Fruit fly (Drosophila melanogaster) whole organism, adult: ENCODE data around the gene Rpp14b.

Experiments
- CG11617 ChIP-seq: fragments of 200-800 bp; sonication (Bioruptor generic); optimal IDR thresholded peaks from 2 replicates; lab custom pipeline; 2017; ENCODE audit warnings: mild to moderate bottlenecking, missing biosample characterization, missing genetic modification reagents, missing genetic modification characterization
- CG12768 ChIP-seq: fragments of 200-800 bp; sonication (Bioruptor generic); optimal IDR thresholded peaks from 2 replicates; lab custom pipeline; 2017; ENCODE audit warnings: missing biosample characterization, missing genetic modification characterization, mild to moderate bottlenecking, moderate library complexity, missing genetic modification reagents
- CG14711 ChIP-seq: fragments of 200-800 bp; sonication (Bioruptor generic); optimal IDR thresholded peaks from 2 replicates; lab custom pipeline; 2018; ENCODE audit warnings: missing biosample characterization, mild to moderate bottlenecking, missing genetic modification characterization, moderate library complexity
- CG1620 ChIP-seq: fragments of 200-800 bp; sonication (Bioruptor generic); optimal IDR thresholded peaks from 2 replicates; lab custom pipeline; 2016; ENCODE audit warnings: missing biosample characterization, missing genetic modification characterization
- CG33017 ChIP-seq: fragments of 200-800 bp; sonication (Bioruptor generic); optimal IDR thresholded peaks from 2 replicates; lab custom pipeline; 2018; ENCODE audit warnings: missing biosample characterization, mild to moderate bottlenecking, missing genetic modification characterization, moderate library complexity
- CG5204 ChIP-seq: fragments of 200-800 bp; sonication (Bioruptor generic); optimal IDR thresholded peaks from 2 replicates; lab custom pipeline; 2016; ENCODE audit warnings: missing biosample characterization, missing genetic modification characterization
- CG7045 ChIP-seq: fragments of 200-800 bp; sonication (Bioruptor generic); optimal IDR thresholded peaks from 2 replicates; lab custom pipeline; 2017; ENCODE audit warnings: missing biosample characterization, mild to moderate bottlenecking, missing genetic modification characterization
- CG7101 ChIP-seq: fragments of 200-800 bp; sonication (Bioruptor generic); optimal IDR thresholded peaks from 2 replicates; lab custom pipeline; 2018; ENCODE audit warnings: missing biosample characterization, mild to moderate bottlenecking, missing genetic modification characterization, moderate library complexity
- Clk ChIP-seq: fragments of 200-800 bp; sonication (Bioruptor generic); optimal IDR thresholded peaks from 2 replicates; lab custom pipeline; 2017; ENCODE audit warnings: missing biosample characterization, missing genetic modification characterization
- Crg-1 ChIP-seq: fragments of 200-800 bp; sonication (Bioruptor generic); optimal IDR thresholded peaks from 2 replicates; lab custom pipeline; 2016; ENCODE audit warnings: missing biosample characterization, missing genetic modification characterization
- Hr96 ChIP-seq: fragments of 200-800 bp; sonication (Bioruptor generic); optimal IDR thresholded peaks from 2 replicates; lab custom pipeline; 2016; ENCODE audit warnings: missing biosample characterization, missing genetic modification characterization
- Mnt ChIP-seq: fragments of 200-800 bp; sonication (Bioruptor generic); optimal IDR thresholded peaks from 2 replicates; lab custom pipeline; 2016; ENCODE audit warnings: missing biosample characterization, mild to moderate bottlenecking, missing genetic modification characterization
- bab1 ChIP-seq: fragments of 200-800 bp; sonication (Bioruptor generic); optimal IDR thresholded peaks from 3 replicates; lab custom pipeline; 2019; ENCODE audit warnings: missing biosample characterization, mild to moderate bottlenecking, missing genetic modification characterization, moderate library complexity
- cic ChIP-seq: fragments of 200-800 bp; sonication (Bioruptor generic); optimal IDR thresholded peaks from 2 replicates; lab custom pipeline; 2017; ENCODE audit warnings: missing biosample characterization, mild to moderate bottlenecking, missing genetic modification characterization, moderate library complexity
- cnc ChIP-seq, 2 experiments: fragments of >200 bp; optimal IDR thresholded peaks; 2 replicates each; lab custom pipeline; 2017
- kay ChIP-seq: fragments of 200-800 bp; sonication (Bioruptor generic); peaks from one replicate; lab custom pipeline; 2016; ENCODE audit warnings: missing biosample characterization, missing genetic modification characterization, borderline replicate concordance
- ovo ChIP-seq: fragments of 200-800 bp; sonication (Bioruptor generic); optimal IDR thresholded peaks from 2 replicates; lab custom pipeline; 2016; ENCODE audit warnings: missing biosample characterization, missing genetic modification characterization
- pad ChIP-seq: fragments of 200-800 bp; sonication (Bioruptor generic); optimal IDR thresholded peaks from 3 replicates; lab custom pipeline; 2017; ENCODE audit warnings: missing biosample characterization, missing genetic modification characterization, mild to moderate bottlenecking, moderate library complexity, missing genetic modification reagents
- tj ChIP-seq: fragments of 200-800 bp; sonication (Bioruptor generic); optimal IDR thresholded peaks from 3 replicates; lab custom pipeline; 2017; ENCODE audit warnings: missing biosample characterization, mild to moderate bottlenecking, missing genetic modification characterization, moderate library complexity
- toe ChIP-seq: fragments of 200-800 bp; sonication (Bioruptor generic); optimal IDR thresholded peaks from 2 replicates; lab custom pipeline; 2016; ENCODE audit warnings: missing biosample characterization, missing genetic modification characterization

Rpp14b gene

DNA sequence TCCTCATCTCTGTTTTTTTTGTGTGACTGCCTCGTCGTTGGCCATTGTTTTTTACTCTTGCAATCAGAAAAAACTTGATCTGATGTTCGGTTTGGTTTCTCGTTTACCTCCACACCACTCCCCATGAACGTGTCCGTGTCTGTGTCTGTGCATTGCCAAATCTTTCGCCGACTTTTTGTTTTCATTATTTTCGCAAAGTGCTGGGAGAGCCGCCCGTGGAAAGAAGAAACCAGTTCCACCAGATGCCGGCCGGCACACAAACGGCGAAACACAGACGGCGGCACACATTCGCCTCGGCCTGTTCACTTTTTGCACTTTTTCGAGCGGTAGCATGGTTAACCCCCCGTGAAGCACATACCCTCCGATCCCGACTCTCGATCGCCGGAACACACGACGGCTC, 39.6 kb downstream of the Rpp14b start:
- no peak for TF ChIP-seq CG1620 (GFP tag; lab: Kevin White, UChicago)
- no peak for TF ChIP-seq CG7101
- TF ChIP-seq Hr96 (GFP tag; lab: Kevin White, UChicago) = no peak
- TF ChIP-seq cic (GFP tag; lab: Kevin White, UChicago) = no peak
- TF ChIP-seq pad (GFP tag; lab: Kevin White, UChicago) = no peak
- no peak for TF ChIP-seq kay
- no peak for TF ChIP-seq cnc (optimal IDR thresholded peaks at IDR 0.05; lab: Kevin White, UChicago)

DNA sequence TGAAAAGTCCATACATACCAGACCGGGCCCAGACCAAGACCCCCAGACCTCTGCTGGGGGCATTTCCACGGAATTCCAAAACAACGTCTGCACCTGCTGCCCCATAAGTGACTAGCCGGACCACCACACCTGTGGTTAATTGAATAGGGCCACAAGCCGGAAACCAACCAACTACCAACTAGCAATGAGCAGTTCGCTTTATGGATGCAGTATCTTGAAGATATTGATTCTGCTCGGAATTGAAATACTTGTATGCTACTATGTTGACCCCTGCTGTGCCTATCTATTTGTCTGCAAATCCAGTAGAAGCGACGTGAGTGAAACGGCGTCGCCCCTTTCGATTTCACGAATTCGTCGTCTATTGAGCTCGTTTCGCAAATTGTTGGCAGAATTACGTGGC, 40.1 kb downstream of the Rpp14b start:
- TF ChIP-seq CG5204 (GFP tag; lab: Kevin White, UChicago) (no peak), CG14711 (tag; lab: Kevin White, UChicago) (peak; percentile 10), CG7101 (peak; percentile 19)

DNA sequence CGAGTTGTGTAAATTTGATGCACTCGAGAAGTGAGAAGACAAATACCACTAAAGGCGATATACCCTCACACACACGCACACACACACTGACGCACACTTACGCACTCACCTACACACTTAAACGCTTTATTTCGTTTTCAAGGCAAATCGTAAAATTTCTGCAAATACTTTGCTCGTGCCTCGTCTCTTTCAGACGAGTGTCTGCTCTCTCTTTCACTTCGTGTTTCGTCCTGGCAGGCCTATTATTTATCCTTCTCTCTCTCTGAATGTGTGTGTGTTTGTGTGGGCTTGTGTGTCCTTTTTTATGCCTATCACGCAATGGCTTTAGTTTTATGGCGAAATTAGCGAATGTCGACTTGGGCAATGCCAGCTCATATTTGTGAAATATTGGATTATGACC, 42.5 kb downstream of the Rpp14b start:
- no peak for TF ChIP-seq CG33017 (tag; lab: Kevin White, UChicago)
- TF ChIP-seq cic (GFP tag; lab: Kevin White, UChicago) = no peak
- no peak for TF ChIP-seq CG14711 (tag; lab: Kevin White, UChicago)
- no peak for TF ChIP-seq Clk (GFP tag; lab: Kevin White, UChicago)
- no peak for TF ChIP-seq pad (GFP tag; lab: Kevin White, UChicago)
- no peak for TF ChIP-seq CG12768 (GFP tag; lab: Kevin White, UChicago)
- no peak for TF ChIP-seq kay
- no peak for TF ChIP-seq CG5204 (GFP tag; lab: Kevin White, UChicago)
- no peak for TF ChIP-seq tj
- no peak for TF ChIP-seq Mnt (GFP tag; lab: Kevin White, UChicago)
- no peak for TF ChIP-seq Hr96 (GFP tag; lab: Kevin White, UChicago)
- TF ChIP-seq CG7045 (GFP tag; lab: Kevin White, UChicago) = no peak
- no peak for TF ChIP-seq Crg-1 (GFP tag; lab: Kevin White, UChicago)
- no peak for TF ChIP-seq bab1 (GFP tag; lab: Kevin White, UChicago)
- TF ChIP-seq cnc (optimal IDR thresholded peaks at IDR 0.05; lab: Kevin White, UChicago) = no peak
- no peak for TF ChIP-seq CG1620 (GFP tag; lab: Kevin White, UChicago)
- no peak for TF ChIP-seq ovo
- no peak for TF ChIP-seq CG7101
- no peak for TF ChIP-seq toe (GFP tag; lab: Kevin White, UChicago)

DNA sequence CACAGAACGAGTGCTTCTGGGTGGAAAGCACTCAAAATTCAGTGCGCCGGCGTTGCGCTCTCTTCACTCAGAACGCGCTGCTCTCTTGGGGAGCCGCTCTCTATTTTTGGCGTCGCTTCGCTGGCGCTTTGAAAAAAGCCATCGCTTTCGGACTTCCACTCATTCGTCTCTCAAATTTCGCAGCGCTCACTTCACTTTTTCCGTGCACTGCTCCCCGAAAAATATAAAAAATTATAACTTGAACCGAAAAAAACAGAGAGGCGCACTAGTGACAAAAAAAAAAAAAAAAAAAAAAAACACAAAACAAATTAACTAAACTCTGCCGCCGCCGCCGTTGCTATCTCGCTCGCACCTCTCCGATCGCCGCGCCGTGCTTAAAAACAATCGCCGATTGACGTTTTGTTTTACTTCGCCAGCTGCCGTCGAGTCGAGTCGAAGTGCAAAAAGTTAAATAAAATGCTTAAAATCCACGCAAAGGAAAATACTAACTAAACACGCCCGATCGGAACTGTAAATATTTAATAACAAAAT, 43.6 kb downstream of the Rpp14b start:
- peak; percentile 47 for TF ChIP-seq Clk (GFP tag; lab: Kevin White, UChicago)
- peak; percentile 79 for TF ChIP-seq kay
- TF ChIP-seq Hr96 (GFP tag; lab: Kevin White, UChicago) = peak; percentile 65
- no peak for TF ChIP-seq pad (GFP tag; lab: Kevin White, UChicago)
- peak; percentile 47 for TF ChIP-seq ovo
- TF ChIP-seq CG1620 (GFP tag; lab: Kevin White, UChicago) = peak; percentile 49
- peak; percentile 50 for TF ChIP-seq Crg-1 (GFP tag; lab: Kevin White, UChicago)
- TF ChIP-seq toe (GFP tag; lab: Kevin White, UChicago) = peak; percentile 88
- peak; percentile 39 for TF ChIP-seq CG5204 (GFP tag; lab: Kevin White, UChicago)
- TF ChIP-seq CG33017 (tag; lab: Kevin White, UChicago) = peak; percentile 84
- no peak for TF ChIP-seq bab1 (GFP tag; lab: Kevin White, UChicago)
- TF ChIP-seq CG11617 = peak; percentile 76
- TF ChIP-seq cnc (optimal IDR thresholded peaks at IDR 0.05; lab: Kevin White, UChicago) = no peak
- TF ChIP-seq Mnt (GFP tag; lab: Kevin White, UChicago) = peak; percentile 65
- TF ChIP-seq CG7045 (GFP tag; lab: Kevin White, UChicago) = peak; percentile 38
- TF ChIP-seq CG12768 (GFP tag; lab: Kevin White, UChicago) = peak; percentile 78
- TF ChIP-seq CG14711 (tag; lab: Kevin White, UChicago) = no peak
- TF ChIP-seq cic (GFP tag; lab: Kevin White, UChicago) = peak; percentile 81
- peak; percentile 57 for TF ChIP-seq CG7101
- TF ChIP-seq tj = peak; percentile 66

DNA sequence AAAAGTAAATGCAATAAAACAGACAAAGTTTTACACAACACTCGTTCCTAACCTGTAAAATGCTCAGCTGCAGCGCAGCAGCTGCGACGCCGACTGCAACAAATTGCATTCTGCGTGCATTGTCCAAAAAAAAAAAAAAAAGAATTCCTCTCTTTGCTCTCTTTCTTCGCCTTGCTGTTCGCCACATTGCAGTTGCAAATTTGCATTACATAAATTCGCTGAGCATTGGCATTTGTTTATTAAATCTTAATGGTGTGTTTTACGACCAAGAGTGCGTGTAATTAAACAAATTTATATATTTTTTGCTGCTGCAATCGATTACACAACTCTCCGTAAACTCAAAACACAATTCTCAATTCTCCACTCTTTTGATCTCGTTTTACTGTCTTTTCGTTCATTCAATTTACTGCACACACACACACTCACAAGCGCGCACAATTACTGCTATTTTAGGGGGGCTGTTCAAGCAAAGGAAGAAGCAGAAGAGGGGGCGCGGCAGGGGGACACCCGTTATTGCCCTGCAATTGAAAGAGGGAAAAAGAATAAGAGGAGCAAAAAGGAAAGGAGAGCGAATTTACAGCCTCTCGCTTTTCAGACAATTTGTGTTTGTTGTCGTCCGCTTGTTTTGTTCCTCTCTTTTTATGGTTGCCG, 44.7 kb downstream of the Rpp14b start:
- TF ChIP-seq cic (GFP tag; lab: Kevin White, UChicago) (no peak), CG14711 (tag; lab: Kevin White, UChicago) (no peak), tj (peak; percentile 83), cnc (optimal IDR thresholded peaks at IDR 0.05; lab: Kevin White, UChicago) (no peak), toe (GFP tag; lab: Kevin White, UChicago) (no peak), ovo (peak; percentile 94), CG7101 (no peak), CG12768 (GFP tag; lab: Kevin White, UChicago) (no peak), CG33017 (tag; lab: Kevin White, UChicago) (no peak), kay (no peak), pad (GFP tag; lab: Kevin White, UChicago) (peak; percentile 99), Crg-1 (GFP tag; lab: Kevin White, UChicago) (no peak), Clk (GFP tag; lab: Kevin White, UChicago) (no peak), bab1 (GFP tag; lab: Kevin White, UChicago) (no peak), Mnt (GFP tag; lab: Kevin White, UChicago) (peak; percentile 15), CG1620 (GFP tag; lab: Kevin White, UChicago) (no peak), Hr96 (GFP tag; lab: Kevin White, UChicago) (peak; percentile 35), CG7045 (GFP tag; lab: Kevin White, UChicago) (no peak), CG11617 (no peak), CG5204 (GFP tag; lab: Kevin White, UChicago) (no peak)

DNA sequence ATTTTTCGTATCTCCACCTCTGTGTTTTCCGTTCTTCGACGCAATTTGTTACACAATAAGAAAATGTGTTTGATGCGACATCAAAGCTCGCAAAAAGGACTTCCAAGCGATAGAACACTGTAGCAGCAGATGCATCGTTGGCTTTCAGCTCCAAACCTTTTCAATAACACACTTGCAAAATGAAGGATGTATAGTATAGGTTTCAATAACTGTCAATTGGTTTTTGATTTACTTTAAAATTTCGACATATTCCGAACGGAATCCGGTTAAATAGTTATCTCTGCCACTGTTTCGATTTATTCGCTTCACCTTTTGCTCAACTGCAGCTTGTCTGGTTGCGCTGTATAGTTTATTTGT, 45.2 kb downstream of the Rpp14b start:
- TF ChIP-seq cnc (optimal IDR thresholded peaks at IDR 0.05; lab: Kevin White, UChicago) (no peak), CG11617 (no peak), Hr96 (GFP tag; lab: Kevin White, UChicago) (no peak), CG14711 (tag; lab: Kevin White, UChicago) (no peak), pad (GFP tag; lab: Kevin White, UChicago) (no peak), bab1 (GFP tag; lab: Kevin White, UChicago) (no peak), Crg-1 (GFP tag; lab: Kevin White, UChicago) (no peak), toe (GFP tag; lab: Kevin White, UChicago) (no peak), CG5204 (GFP tag; lab: Kevin White, UChicago) (no peak), Clk (GFP tag; lab: Kevin White, UChicago) (no peak)
